Worm (Caenorhabditis elegans) whole organism, early embryonic: ENCODE results near the gene mif-2.

Source experiments
- B0310.2 ChIP-seq: sonication (generic microtip); optimal IDR thresholded peaks from 2 replicates; lab custom pipeline; 2016; ENCODE audit warnings: mild to moderate bottlenecking, missing genetic modification characterization, missing compliant biosample characterization
- F13C5.2 ChIP-seq: sonication (generic microtip); optimal IDR thresholded peaks from 2 replicates; lab custom pipeline; 2017; ENCODE audit warnings: mild to moderate bottlenecking, missing genetic modification characterization, inconsistent platforms, missing compliant biosample characterization
- ama-1 ChIP-seq: fragments of 150-350 bp; optimal IDR thresholded peaks from 2 replicates; lab custom pipeline; 2014
- ceh-13 ChIP-seq: fragments of 200-800 bp; sonication (Bioruptor generic); optimal IDR thresholded peaks from 2 replicates; lab custom pipeline; 2018; ENCODE audit warnings: mild to moderate bottlenecking, missing genetic modification characterization, missing compliant biosample characterization
- ets-7 ChIP-seq: sonication (generic microtip); optimal IDR thresholded peaks from 2 replicates; lab custom pipeline; 2016; ENCODE audit warnings: missing genotype, missing genetic modification characterization, missing compliant biosample characterization
- flt-1 ChIP-seq: fragments of 200-800 bp; sonication (Bioruptor generic); IDR thresholded peaks from 2 replicates; pipeline ENCODE4 v1.3.6; 2022; ENCODE audit warnings: missing genetic modification characterization, missing compliant biosample characterization
- hmg-4 ChIP-seq: fragments of 200-800 bp; sonication (Bioruptor generic); optimal IDR thresholded peaks from 2 replicates; lab custom pipeline; 2018; ENCODE audit warnings: mild to moderate bottlenecking, missing genetic modification characterization, missing compliant biosample characterization
- pes-1 ChIP-seq: fragments of 200-800 bp; sonication (Bioruptor generic); IDR thresholded peaks from 2 replicates; pipeline ENCODE4 v1.3.6; 2022; ENCODE audit warnings: missing genetic modification reagents, missing genetic modification characterization, missing compliant biosample characterization
- scrt-1 ChIP-seq: fragments of 200-800 bp; sonication (Bioruptor generic); IDR thresholded peaks from 2 replicates; pipeline ENCODE4 v1.3.6; 2022; ENCODE audit warnings: missing genetic modification characterization, missing compliant biosample characterization

ce11 chrV:11976734-11977133, 1.5 kb downstream of the mif-2 start:
- no peak for TF ChIP-seq ets-7 (tag; lab: Kevin White, UChicago)
- TF ChIP-seq ama-1 (lab: Kevin White, UChicago): no peak
- TF ChIP-seq scrt-1 (GFP tag; lab: Robert Waterston, UW): no peak
- no peak for TF ChIP-seq flt-1 (GFP tag; lab: Robert Waterston, UW)
- no peak for TF ChIP-seq ceh-13 (GFP tag; lab: Kevin White, UChicago)
- no peak for TF ChIP-seq hmg-4
- TF ChIP-seq F13C5.2 (tag; lab: Kevin White, UChicago): no peak
- TF ChIP-seq pes-1 (GFP tag; lab: Robert Waterston, UW): no peak
- no peak for TF ChIP-seq B0310.2 (tag; lab: Kevin White, UChicago)
